Fruit fly (Drosophila melanogaster) whole organism, prepupa: Measurements from ENCODE around the gene Rac1.

Experiments used
- Blimp-1 ChIP-seq: fragments of 200-800 bp; sonication (Bioruptor generic); optimal IDR thresholded peaks from 3 replicates; lab custom pipeline; 2017; ENCODE audit warnings: missing biosample characterization, missing genetic modification characterization, mild to moderate bottlenecking, moderate library complexity, missing genetic modification reagents
- CG10631 ChIP-seq: fragments of 200-800 bp; sonication (Bioruptor generic); optimal IDR thresholded peaks from 2 replicates; lab custom pipeline; 2016; ENCODE audit warnings: missing biosample characterization, missing genetic modification characterization
- CG11294 ChIP-seq: fragments of 200-800 bp; sonication (Bioruptor generic); IDR thresholded peaks from 2 replicates; pipeline ENCODE4 v1.3.6; 2022; ENCODE audit warnings: missing biosample characterization, missing genetic modification characterization
- CG11762 ChIP-seq: fragments of 200-800 bp; sonication (Bioruptor generic); optimal IDR thresholded peaks from 3 replicates; lab custom pipeline; 2016; ENCODE audit warnings: missing biosample characterization, missing genetic modification characterization; ENCODE audit not compliant: insufficient read depth
- CG11902 ChIP-seq: fragments of 200-800 bp; sonication (Bioruptor generic); optimal IDR thresholded peaks from 3 replicates; lab custom pipeline; 2016; ENCODE audit warnings: missing biosample characterization, missing genetic modification characterization
- CG15336 ChIP-seq: fragments of 200-800 bp; sonication (Bioruptor generic); IDR thresholded peaks from 2 replicates; pipeline ENCODE4 v1.3.6; 2022; ENCODE audit warnings: missing biosample characterization, missing genetic modification characterization
- CG1621 ChIP-seq: fragments of 200-800 bp; sonication (Bioruptor generic); optimal IDR thresholded peaks from 3 replicates; lab custom pipeline; 2018; ENCODE audit warnings: missing biosample characterization, mild to moderate bottlenecking, missing genetic modification characterization
- CG16779 ChIP-seq: fragments of 200-800 bp; sonication (Bioruptor generic); optimal IDR thresholded peaks from 3 replicates; lab custom pipeline; 2017; ENCODE audit warnings: missing biosample characterization, mild to moderate bottlenecking, missing genetic modification characterization
- CG3032 ChIP-seq: fragments of 200-800 bp; optimal IDR thresholded peaks from 2 replicates; lab custom pipeline; 2019; ENCODE audit warnings: missing biosample characterization, mild to moderate bottlenecking, missing genetic modification characterization, moderate library complexity
- CG32006 ChIP-seq: fragments of 200-800 bp; sonication (Bioruptor generic); optimal IDR thresholded peaks from 3 replicates; lab custom pipeline; 2017; ENCODE audit warnings: missing biosample characterization, mild to moderate bottlenecking, missing genetic modification characterization
- CG34406 ChIP-seq: fragments of 200-800 bp; sonication (Bioruptor generic); optimal IDR thresholded peaks from 3 replicates; lab custom pipeline; 2016; ENCODE audit warnings: missing biosample characterization, missing genetic modification characterization
- CG3919 ChIP-seq: fragments of 200-800 bp; sonication (Bioruptor generic); optimal IDR thresholded peaks from 3 replicates; lab custom pipeline; 2016; ENCODE audit warnings: missing biosample characterization, missing genetic modification characterization
- CG4318 ChIP-seq: fragments of 200-800 bp; sonication (Bioruptor generic); optimal IDR thresholded peaks from 3 replicates; lab custom pipeline; 2017; ENCODE audit warnings: missing biosample characterization, mild to moderate bottlenecking, missing genetic modification characterization
- CG6163 ChIP-seq: fragments of 200-800 bp; sonication (Bioruptor generic); IDR thresholded peaks from 3 replicates; pipeline ENCODE4 v1.3.6; 2022; ENCODE audit warnings: missing biosample characterization, missing genetic modification characterization
- CG6276 ChIP-seq: fragments of 200-800 bp; sonication (Bioruptor generic); optimal IDR thresholded peaks from 2 replicates; lab custom pipeline; 2017; ENCODE audit warnings: missing biosample characterization, mild to moderate bottlenecking, missing genetic modification characterization
- CG6792 ChIP-seq: fragments of 200-800 bp; sonication (Bioruptor generic); optimal IDR thresholded peaks from 3 replicates; lab custom pipeline; 2016; ENCODE audit warnings: missing biosample characterization, missing genetic modification characterization
- CG6808 ChIP-seq: fragments of 200-800 bp; sonication (Bioruptor generic); optimal IDR thresholded peaks from 3 replicates; lab custom pipeline; 2017; ENCODE audit warnings: missing biosample characterization, missing genetic modification characterization, mild to moderate bottlenecking, moderate library complexity, missing genetic modification reagents
- CG6854 ChIP-seq: fragments of 200-800 bp; sonication (Bioruptor generic); optimal IDR thresholded peaks from 2 replicates; lab custom pipeline; 2017; ENCODE audit warnings: missing biosample characterization, mild to moderate bottlenecking, missing genetic modification characterization
- CG7368 ChIP-seq: fragments of 200-800 bp; sonication (Bioruptor generic); optimal IDR thresholded peaks from 3 replicates; lab custom pipeline; 2016; ENCODE audit warnings: missing biosample characterization, missing genetic modification characterization
- CG8119 ChIP-seq: fragments of 200-800 bp; sonication (Bioruptor generic); IDR thresholded peaks from 3 replicates; pipeline ENCODE4 v1.3.6; 2022; ENCODE audit warnings: missing biosample characterization, missing genetic modification characterization
- CG8632 ChIP-seq: fragments of 200-800 bp; sonication (Bioruptor generic); optimal IDR thresholded peaks from 3 replicates; lab custom pipeline; 2016; ENCODE audit warnings: missing biosample characterization, missing genetic modification characterization
- CG9139 ChIP-seq: fragments of 200-800 bp; sonication (Bioruptor generic); optimal IDR thresholded peaks from 3 replicates; lab custom pipeline; 2017; ENCODE audit warnings: missing biosample characterization, mild to moderate bottlenecking, missing genetic modification characterization
- Eip78C ChIP-seq: fragments of 200-800 bp; sonication (Bioruptor generic); peaks from one replicate; lab custom pipeline; 2016; ENCODE audit warnings: missing biosample characterization, missing genetic modification characterization
- Eip93F ChIP-seq: fragments of 200-800 bp; sonication (Bioruptor generic); optimal IDR thresholded peaks from 2 replicates; lab custom pipeline; 2016; ENCODE audit warnings: missing biosample characterization, mild to moderate bottlenecking, missing genetic modification characterization
- Ets96B ChIP-seq: fragments of 200-800 bp; optimal IDR thresholded peaks from 2 replicates; lab custom pipeline; 2019; ENCODE audit warnings: missing biosample characterization, mild to moderate bottlenecking, missing genetic modification characterization, moderate library complexity
- Gug ChIP-seq: fragments of 200-800 bp; sonication (Bioruptor generic); IDR thresholded peaks from 2 replicates; pipeline ENCODE4 v1.3.6; 2022; ENCODE audit warnings: missing biosample characterization, missing genetic modification characterization
- Hr38 ChIP-seq: sonication (Bioruptor generic); optimal IDR thresholded peaks from 2 replicates; lab custom pipeline; 2016; ENCODE audit warnings: missing biosample characterization, missing genetic modification characterization
- Hr39 ChIP-seq: fragments of 200-800 bp; sonication (Bioruptor generic); optimal IDR thresholded peaks from 2 replicates; lab custom pipeline; 2016; ENCODE audit warnings: missing biosample characterization, missing genetic modification characterization
- Hr4 ChIP-seq: fragments of 200-800 bp; sonication (Bioruptor generic); optimal IDR thresholded peaks from 3 replicates; lab custom pipeline; 2016; ENCODE audit warnings: missing biosample characterization, missing genetic modification characterization
- Lpt ChIP-seq: fragments of 200-800 bp; sonication (Bioruptor generic); optimal IDR thresholded peaks from 3 replicates; lab custom pipeline; 2016; ENCODE audit warnings: missing biosample characterization, missing genetic modification characterization
- Met ChIP-seq: fragments of 200-800 bp; sonication (Bioruptor generic); optimal IDR thresholded peaks from 3 replicates; lab custom pipeline; 2016; ENCODE audit warnings: missing biosample characterization, missing genetic modification characterization
- OdsH ChIP-seq: fragments of 200-800 bp; sonication (Bioruptor generic); optimal IDR thresholded peaks from 3 replicates; lab custom pipeline; 2016; ENCODE audit warnings: missing biosample characterization, missing genetic modification characterization
- Sox102F ChIP-seq: fragments of 200-800 bp; sonication (Bioruptor generic); optimal IDR thresholded peaks from 2 replicates; lab custom pipeline; 2016; ENCODE audit warnings: missing biosample characterization, mild to moderate bottlenecking, missing genetic modification characterization
- Sox14 ChIP-seq: fragments of 200-800 bp; sonication (Bioruptor generic); optimal IDR thresholded peaks from 3 replicates; lab custom pipeline; 2016; ENCODE audit warnings: missing biosample characterization, missing genetic modification characterization
- Sox15 ChIP-seq: fragments of 200-800 bp; sonication (Bioruptor generic); optimal IDR thresholded peaks from 3 replicates; lab custom pipeline; 2016; ENCODE audit warnings: missing biosample characterization, missing genetic modification characterization
- cyc ChIP-seq: fragments of 200-800 bp; sonication (Bioruptor generic); optimal IDR thresholded peaks from 3 replicates; lab custom pipeline; 2016; ENCODE audit warnings: missing biosample characterization, missing genetic modification characterization
- dac ChIP-seq: fragments of 200-800 bp; sonication (Bioruptor generic); optimal IDR thresholded peaks from 2 replicates; lab custom pipeline; 2017; ENCODE audit warnings: missing biosample characterization, mild to moderate bottlenecking, missing genetic modification characterization
- dsx ChIP-seq: fragments of 200-800 bp; optimal IDR thresholded peaks from 3 replicates; lab custom pipeline; 2019; ENCODE audit warnings: missing biosample characterization, mild to moderate bottlenecking, missing genetic modification characterization, moderate library complexity; ENCODE audit not compliant: poor library complexity, severe bottlenecking
- fd59A ChIP-seq: fragments of 200-800 bp; sonication (Bioruptor generic); optimal IDR thresholded peaks from 2 replicates; lab custom pipeline; 2017; ENCODE audit warnings: missing biosample characterization, mild to moderate bottlenecking, missing genetic modification characterization, missing genetic modification reagents
- lz ChIP-seq: fragments of 200-800 bp; sonication (Bioruptor generic); optimal IDR thresholded peaks from 3 replicates; lab custom pipeline; 2016; ENCODE audit warnings: missing biosample characterization, missing genetic modification characterization
- net ChIP-seq: fragments of 200-800 bp; sonication (Bioruptor generic); optimal IDR thresholded peaks from 3 replicates; lab custom pipeline; 2016; ENCODE audit warnings: missing biosample characterization, missing genetic modification characterization
- pdm3 ChIP-seq: fragments of 200-800 bp; sonication (Bioruptor generic); optimal IDR thresholded peaks from 3 replicates; lab custom pipeline; 2016; ENCODE audit warnings: missing biosample characterization, missing genetic modification characterization
- salr ChIP-seq, 2 experiments: fragments of 200-800 bp; sonication (Bioruptor generic); optimal IDR thresholded peaks; 3 replicates each; lab custom pipeline; 2016 to 2018; ENCODE audit warnings: missing biosample characterization in 2 of 2, missing genetic modification characterization in 2 of 2, mild to moderate bottlenecking in 1 of 2
- spab ChIP-seq: fragments of 200-800 bp; sonication (Bioruptor generic); optimal IDR thresholded peaks from 2 replicates; lab custom pipeline; 2017; ENCODE audit warnings: missing biosample characterization, mild to moderate bottlenecking, missing genetic modification characterization, missing genetic modification reagents
- ss ChIP-seq, 2 experiments: fragments of 200-800 bp; sonication (Bioruptor generic); optimal IDR thresholded peaks; 2 replicates in 1 of 2; 3 replicates in 1 of 2; lab custom pipeline; 2017 to 2018; ENCODE audit warnings: mild to moderate bottlenecking in 2 of 2, missing biosample characterization in 2 of 2, missing genetic modification characterization in 2 of 2, moderate library complexity in 1 of 2
- svp ChIP-seq: fragments of 200-800 bp; sonication (Bioruptor generic); peaks from one replicate; lab custom pipeline; 2016; ENCODE audit warnings: missing biosample characterization, missing genetic modification characterization
- topi ChIP-seq: fragments of 200-800 bp; sonication (Bioruptor generic); optimal IDR thresholded peaks from 3 replicates; lab custom pipeline; 2016; ENCODE audit warnings: missing biosample characterization, missing genetic modification characterization
- vri ChIP-seq: fragments of 200-800 bp; sonication (Bioruptor generic); optimal IDR thresholded peaks from 3 replicates; lab custom pipeline; 2016; ENCODE audit warnings: missing biosample characterization, mild to moderate bottlenecking, missing genetic modification characterization

Gene Rac1

dm6 chr3L:1300076-1300635, 2.3 kb downstream of the Rac1 start (continued):
- no peak for TF ChIP-seq CG7368
- no peak for TF ChIP-seq CG16779 (tag; lab: Kevin White, UChicago)
- TF ChIP-seq CG4318 (GFP tag; lab: Kevin White, UChicago): no peak
- peak; percentile 29 for TF ChIP-seq Lpt (GFP tag; lab: Kevin White, UChicago)
- peak; percentile 62 for TF ChIP-seq dsx (GFP tag; lab: Kevin White, UChicago)
- TF ChIP-seq CG32006: no peak
- peak; percentile 70 for TF ChIP-seq CG15336 (GFP tag; lab: Robert Waterston, UW)
- peak; percentile 33 for TF ChIP-seq CG6854 (GFP tag; lab: Kevin White, UChicago)
- TF ChIP-seq CG6276 (GFP tag; lab: Kevin White, UChicago): no peak
- TF ChIP-seq pdm3 (GFP tag; lab: Kevin White, UChicago): no peak
- TF ChIP-seq CG11294 (GFP tag; lab: Robert Waterston, UW): peak; percentile 26; the same call in 1 of the 2 replicates
- TF ChIP-seq Hr39 (GFP tag; lab: Kevin White, UChicago): peak; percentile 52
- peak; percentile 67 for TF ChIP-seq Ets96B (tag; lab: Kevin White, UChicago)
- no peak for TF ChIP-seq Hr38 (GFP tag; lab: Kevin White, UChicago)
- peak; percentile 65 for TF ChIP-seq CG8632
- peak; percentile 32 for TF ChIP-seq vri
- no peak for TF ChIP-seq salr (GFP tag; optimal IDR thresholded peaks at IDR 0.05; lab: Kevin White, UChicago)
- TF ChIP-seq ss (GFP tag; optimal IDR thresholded peaks at IDR 0.05; lab: Kevin White, UChicago): peak in 1 of 2 experiments; percentile 46
- TF ChIP-seq Sox14: peak; percentile 60
- no peak for TF ChIP-seq CG3919 (GFP tag; lab: Kevin White, UChicago)
- peak; percentile 70 for TF ChIP-seq net (GFP tag; lab: Kevin White, UChicago)
- no peak for TF ChIP-seq fd59A (GFP tag; lab: Kevin White, UChicago)
- TF ChIP-seq CG6163 (GFP tag; lab: Robert Waterston, UW): peak; percentile 40; the same call in 1 of the 3 replicates
- peak; percentile 66 for TF ChIP-seq CG6808 (GFP tag; lab: Kevin White, UChicago)
- peak; percentile 48 for TF ChIP-seq Blimp-1
- TF ChIP-seq CG6792: peak; percentile 65
- TF ChIP-seq lz (GFP tag; lab: Kevin White, UChicago): peak; percentile 52
- TF ChIP-seq spab: no peak
- TF ChIP-seq Met: no peak
- TF ChIP-seq Gug: peak; percentile 43; the same call in 1 of the 2 replicates
- TF ChIP-seq CG9139: no peak
- TF ChIP-seq CG3032 (tag; lab: Kevin White, UChicago): peak; percentile 58
- TF ChIP-seq CG10631 (GFP tag; lab: Kevin White, UChicago): no peak
- TF ChIP-seq Eip93F (GFP tag; lab: Kevin White, UChicago): peak; percentile 43
- no peak for TF ChIP-seq dac (GFP tag; lab: Kevin White, UChicago)
- no peak for TF ChIP-seq OdsH
- TF ChIP-seq, all 60 proteins: peak for 35

DNA sequence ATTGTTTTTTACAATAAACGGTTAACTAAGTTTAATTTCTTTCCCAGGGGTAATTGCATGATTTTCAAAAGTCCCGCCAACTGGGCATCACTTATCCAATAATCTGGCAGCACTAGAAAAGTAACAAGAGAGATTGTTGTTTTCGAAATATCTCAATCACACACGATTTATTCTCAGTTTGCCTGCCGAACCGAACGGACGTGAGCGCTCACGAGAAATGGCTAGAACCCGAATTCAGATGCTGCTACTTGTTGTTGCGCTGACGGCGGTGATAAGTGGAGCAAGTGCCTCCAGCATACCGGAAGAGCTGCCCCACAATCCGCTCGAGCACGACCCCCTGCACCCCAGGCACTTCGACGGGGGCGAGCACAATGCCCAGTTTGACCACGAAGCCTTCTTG, 4.0 kb downstream of the Rac1 start, which contains the start of gene scf:
scf (plus strand) TSS at position 164 of the 400 bp plus-strand sequence.
- TF ChIP-seq CG34406 (GFP tag; lab: Kevin White, UChicago): no peak
- no peak for TF ChIP-seq CG32006
- TF ChIP-seq CG8632: no peak
- TF ChIP-seq CG6792: no peak
- TF ChIP-seq vri: no peak
- TF ChIP-seq CG4318 (GFP tag; lab: Kevin White, UChicago): no peak
- no peak for TF ChIP-seq CG16779 (tag; lab: Kevin White, UChicago)
- peak; percentile 90 for TF ChIP-seq svp (GFP tag; lab: Kevin White, UChicago)
- no peak for TF ChIP-seq fd59A (GFP tag; lab: Kevin White, UChicago)
- TF ChIP-seq CG8119 (GFP tag; lab: Robert Waterston, UW): no peak
- no peak for TF ChIP-seq dac (GFP tag; lab: Kevin White, UChicago)
- TF ChIP-seq Eip78C: no peak
- TF ChIP-seq ss (GFP tag; optimal IDR thresholded peaks at IDR 0.05; lab: Kevin White, UChicago): no peak
- no peak for TF ChIP-seq CG3919 (GFP tag; lab: Kevin White, UChicago)
- TF ChIP-seq topi (GFP tag; lab: Kevin White, UChicago): peak; percentile 8
- no peak for TF ChIP-seq Gug
- TF ChIP-seq CG9139: no peak
- no peak for TF ChIP-seq Hr4 (GFP tag; lab: Kevin White, UChicago)
- no peak for TF ChIP-seq Sox102F
- no peak for TF ChIP-seq CG11902
- no peak for TF ChIP-seq Sox15 (GFP tag; lab: Kevin White, UChicago)
- TF ChIP-seq CG15336 (GFP tag; lab: Robert Waterston, UW): no peak; the same call in 1 of the 2 replicates
- no peak for TF ChIP-seq lz (GFP tag; lab: Kevin White, UChicago)
- peak; percentile 38 for TF ChIP-seq CG1621 (tag; lab: Kevin White, UChicago)
- no peak for TF ChIP-seq CG6854 (GFP tag; lab: Kevin White, UChicago)
- no peak for TF ChIP-seq Lpt (GFP tag; lab: Kevin White, UChicago)
- no peak for TF ChIP-seq CG11762 (GFP tag; lab: Kevin White, UChicago)
- TF ChIP-seq cyc (GFP tag; lab: Kevin White, UChicago): no peak
- TF ChIP-seq CG6163 (GFP tag; lab: Robert Waterston, UW): no peak
- no peak for TF ChIP-seq dsx (GFP tag; lab: Kevin White, UChicago)
- no peak for TF ChIP-seq pdm3 (GFP tag; lab: Kevin White, UChicago)
